Worm (Caenorhabditis elegans) whole organism, young adult: ENCODE results near the gene Y46G5A.8.
A peak's percentile ranks its signal among the peaks of the same experiment; 100 is the strongest.
"Not testable (repeated sequence)": the region's sequence is repeated elsewhere in the genome, so short reads cannot be mapped to it uniquely, and the experiment has no call there.

Experiments used
- B0019.2 ChIP-seq: fragments of 200-800 bp; sonication (Bioruptor generic); conservative IDR thresholded peaks from 2 replicates; pipeline ENCODE4 v1.3.6; 2022; ENCODE audit warnings: missing genetic modification reagents, missing genetic modification characterization, missing compliant biosample characterization
- B0261.1 ChIP-seq: sonication (generic microtip); optimal IDR thresholded peaks from 2 replicates; lab custom pipeline; 2016; ENCODE audit warnings: mild to moderate bottlenecking, missing genetic modification characterization, moderate library complexity, missing compliant biosample characterization
- B0336.3 ChIP-seq: fragments of 200-800 bp; sonication (Bioruptor generic); IDR thresholded peaks from 2 replicates; pipeline ENCODE4 v1.3.6; 2022; ENCODE audit warnings: missing genetic modification characterization, missing compliant biosample characterization
- C17E4.6 ChIP-seq: fragments of 200-800 bp; sonication (Bioruptor generic); IDR thresholded peaks from 2 replicates; pipeline ENCODE4 v1.3.6; 2022; ENCODE audit warnings: missing genetic modification reagents, missing genetic modification characterization, missing compliant biosample characterization
- D2030.7 ChIP-seq: fragments of 200-800 bp; sonication (Bioruptor generic); IDR thresholded peaks from 2 replicates; pipeline ENCODE4 v1.3.6; 2022; ENCODE audit warnings: missing genetic modification reagents, missing genetic modification characterization, missing compliant biosample characterization
- F33H1.4 ChIP-seq: fragments of 200-800 bp; sonication (Bioruptor generic); IDR thresholded peaks from 2 replicates; pipeline ENCODE4 v1.3.6; 2022; ENCODE audit warnings: missing genetic modification reagents, missing genetic modification characterization, missing compliant biosample characterization
- F37B4.10 ChIP-seq: fragments of 200-800 bp; sonication (Bioruptor generic); IDR thresholded peaks from 2 replicates; pipeline ENCODE4 v1.3.6; 2022; ENCODE audit warnings: missing genetic modification characterization, missing compliant biosample characterization
- F39B2.1 ChIP-seq: fragments of 200-800 bp; sonication (Bioruptor generic); IDR thresholded peaks from 2 replicates; pipeline ENCODE4 v1.3.6; 2022; ENCODE audit warnings: missing genetic modification reagents, missing genetic modification characterization, missing compliant biosample characterization
- F57C9.4 ChIP-seq: sonication (generic microtip); optimal IDR thresholded peaks from 2 replicates; lab custom pipeline; 2017; ENCODE audit warnings: mild to moderate bottlenecking, missing genetic modification characterization, missing compliant biosample characterization
- K12H6.12 ChIP-seq: fragments of 200-800 bp; sonication (Bioruptor generic); optimal IDR thresholded peaks from 2 replicates; lab custom pipeline; 2018; ENCODE audit warnings: mild to moderate bottlenecking, missing genetic modification characterization, missing compliant biosample characterization
- Y95B8A.8 ChIP-seq: fragments of 200-800 bp; sonication (Bioruptor generic); IDR thresholded peaks from 2 replicates; pipeline ENCODE4 v1.3.6; 2022; ENCODE audit warnings: missing genetic modification reagents, missing genetic modification characterization, missing compliant biosample characterization
- ama-1 ChIP-seq, 3 experiments: fragments of 150-350 bp in 1 of 3; sonication (generic microtip) in 2 of 3; optimal IDR thresholded peaks; 2 replicates each; lab custom pipeline; 2014 to 2018; ENCODE audit warnings: missing biosample characterization in 2 of 3, missing genetic modification characterization in 2 of 3, missing genetic modification reagents in 2 of 3
- aptf-2 ChIP-seq: fragments of 200-800 bp; sonication (Bioruptor generic); conservative IDR thresholded peaks from 2 replicates; pipeline ENCODE4 v1.3.6; 2022; ENCODE audit warnings: missing genetic modification reagents, missing genetic modification characterization, missing compliant biosample characterization
- ccch-3 ChIP-seq: fragments of 200-800 bp; sonication (Bioruptor generic); optimal IDR thresholded peaks from 2 replicates; lab custom pipeline; 2018; ENCODE audit warnings: mild to moderate bottlenecking, missing genetic modification characterization, missing compliant biosample characterization
- cebp-1 ChIP-seq, 2 experiments: fragments of 200-800 bp in 1 of 2; sonication (Bioruptor generic) in 1 of 2; sonication (generic microtip) in 1 of 2; IDR thresholded peaks in 1 of 2; optimal IDR thresholded peaks in 1 of 2; 2 replicates each; pipeline versions ENCODE4 v1.3.6 to Lab custom; 2017 to 2022; ENCODE audit warnings: missing compliant biosample characterization in 2 of 2, missing genetic modification characterization in 2 of 2, mild to moderate bottlenecking in 1 of 2, missing genetic modification reagents in 1 of 2, moderate library complexity in 1 of 2
- ceh-100 ChIP-seq: fragments of 200-800 bp; sonication (Bioruptor generic); IDR thresholded peaks from 2 replicates; pipeline ENCODE4 v1.3.6; 2022; ENCODE audit warnings: missing genetic modification reagents, missing genetic modification characterization, missing compliant biosample characterization
- dox-1 ChIP-seq: fragments of 200-800 bp; sonication (Bioruptor generic); IDR thresholded peaks from 2 replicates; pipeline ENCODE4 v1.3.6; 2022; ENCODE audit warnings: missing genetic modification reagents, missing genetic modification characterization, missing compliant biosample characterization
- egl-44 ChIP-seq: fragments of 200-800 bp; sonication (Bioruptor generic); IDR thresholded peaks from 2 replicates; pipeline ENCODE4 v1.3.6; 2022; ENCODE audit warnings: missing genetic modification reagents, missing genetic modification characterization, missing compliant biosample characterization
- egrh-3 ChIP-seq: fragments of 200-800 bp; sonication (Bioruptor generic); IDR thresholded peaks from 2 replicates; pipeline ENCODE4 v1.3.6; 2022; ENCODE audit warnings: missing genetic modification reagents, missing genetic modification characterization, missing compliant biosample characterization
- ekl-4 ChIP-seq: fragments of 200-800 bp; sonication (Bioruptor generic); IDR thresholded peaks from 2 replicates; pipeline ENCODE4 v1.3.6; 2022; ENCODE audit warnings: missing genetic modification reagents, missing genetic modification characterization, missing compliant biosample characterization
- hmg-1.2 ChIP-seq: fragments of 200-800 bp; sonication (Bioruptor generic); IDR thresholded peaks from 2 replicates; pipeline ENCODE4 v1.3.6; 2022; ENCODE audit warnings: missing genetic modification reagents, missing genetic modification characterization, missing compliant biosample characterization
- hmg-20 ChIP-seq: fragments of 200-800 bp; sonication (Bioruptor generic); IDR thresholded peaks from 2 replicates; pipeline ENCODE4 v1.3.6; 2022; ENCODE audit warnings: missing genetic modification reagents, missing genetic modification characterization, missing compliant biosample characterization
- hrde-1 ChIP-seq: sonication (generic microtip); optimal IDR thresholded peaks from 2 replicates; lab custom pipeline; 2016; ENCODE audit warnings: missing genetic modification characterization, mild to moderate bottlenecking, missing compliant biosample characterization, moderate library complexity, missing genotype, missing genetic modification reagents, borderline replicate concordance
- lag-1 ChIP-seq: fragments of 200-800 bp; sonication (Bioruptor generic); IDR thresholded peaks from 2 replicates; pipeline ENCODE4 v1.3.6; 2022; ENCODE audit warnings: missing genetic modification reagents, missing genetic modification characterization, missing compliant biosample characterization
- let-526 ChIP-seq: fragments of 200-800 bp; sonication (Bioruptor generic); IDR thresholded peaks from 2 replicates; pipeline ENCODE4 v1.3.6; 2022; ENCODE audit warnings: missing genetic modification reagents, missing genetic modification characterization, missing compliant biosample characterization
- lin-26 ChIP-seq: fragments of 200-800 bp; sonication (Bioruptor generic); IDR thresholded peaks from 2 replicates; pipeline ENCODE4 v1.3.6; 2022; ENCODE audit warnings: missing genetic modification reagents, missing genetic modification characterization, missing compliant biosample characterization
- lir-1 ChIP-seq: fragments of 200-800 bp; sonication (Bioruptor generic); conservative IDR thresholded peaks from 2 replicates; pipeline ENCODE4 v1.3.6; 2022; ENCODE audit warnings: missing genetic modification reagents, missing genetic modification characterization, missing compliant biosample characterization
- lsl-1 ChIP-seq: fragments of 200-800 bp; sonication (Bioruptor generic); optimal IDR thresholded peaks from 2 replicates; lab custom pipeline; 2018; ENCODE audit warnings: mild to moderate bottlenecking, missing genetic modification characterization, moderate library complexity, missing compliant biosample characterization
- madf-6 ChIP-seq: fragments of 200-800 bp; sonication (Bioruptor generic); IDR thresholded peaks from 2 replicates; pipeline ENCODE4 v1.3.6; 2022; ENCODE audit warnings: missing genetic modification reagents, missing genetic modification characterization, missing compliant biosample characterization
- madf-8 ChIP-seq: fragments of 200-800 bp; sonication (Bioruptor generic); conservative IDR thresholded peaks from 2 replicates; pipeline ENCODE4 v1.3.6; 2022; ENCODE audit warnings: missing genetic modification reagents, missing genetic modification characterization, missing compliant biosample characterization
- mcd-1 ChIP-seq: fragments of 200-800 bp; sonication (Bioruptor generic); IDR thresholded peaks from 2 replicates; pipeline ENCODE4 v1.3.6; 2022; ENCODE audit warnings: missing genetic modification reagents, missing genetic modification characterization, missing compliant biosample characterization
- nhr-179 ChIP-seq: sonication (generic microtip); optimal IDR thresholded peaks from 2 replicates; lab custom pipeline; 2016; ENCODE audit warnings: mild to moderate bottlenecking, missing genetic modification characterization, missing compliant biosample characterization
- pbrm-1 ChIP-seq: fragments of 200-800 bp; sonication (Bioruptor generic); IDR thresholded peaks from 2 replicates; pipeline ENCODE4 v1.3.6; 2022; ENCODE audit warnings: missing genetic modification reagents, missing genetic modification characterization, missing compliant biosample characterization
- rcor-1 ChIP-seq: fragments of 200-800 bp; sonication (Bioruptor generic); IDR thresholded peaks from 2 replicates; pipeline ENCODE4 v1.3.6; 2022; ENCODE audit warnings: missing genetic modification reagents, missing genetic modification characterization, missing compliant biosample characterization
- sdz-38 ChIP-seq: sonication (generic microtip); optimal IDR thresholded peaks from 2 replicates; lab custom pipeline; 2016; ENCODE audit warnings: missing genotype, missing genetic modification characterization, missing compliant biosample characterization
- snpc-3.4 ChIP-seq: sonication (generic microtip); optimal IDR thresholded peaks from 2 replicates; lab custom pipeline; 2017; ENCODE audit warnings: missing genetic modification characterization, mild to moderate bottlenecking, missing compliant biosample characterization, antibody characterized with exemption, moderate library complexity, missing genotype, missing genetic modification reagents
- tbp1 ChIP-seq: fragments of 200-800 bp; sonication (Bioruptor generic); optimal IDR thresholded peaks from 2 replicates; lab custom pipeline; 2018; ENCODE audit warnings: mild to moderate bottlenecking, missing genetic modification characterization, missing compliant biosample characterization
- tbx-9 ChIP-seq: sonication (generic microtip); optimal IDR thresholded peaks from 2 replicates; lab custom pipeline; 2016; ENCODE audit warnings: borderline replicate concordance, missing genetic modification characterization, inconsistent platforms, missing compliant biosample characterization
- tlf-1 ChIP-seq: fragments of 200-800 bp; sonication (Bioruptor generic); optimal IDR thresholded peaks from 2 replicates; lab custom pipeline; 2018; ENCODE audit warnings: mild to moderate bottlenecking, missing genetic modification characterization, missing compliant biosample characterization
- xnd-1 ChIP-seq: sonication (generic microtip); optimal IDR thresholded peaks from 2 replicates; lab custom pipeline; 2016; ENCODE audit warnings: missing genotype, missing genetic modification reagents, missing genetic modification characterization, missing compliant biosample characterization
- zfh-2 ChIP-seq: fragments of 200-800 bp; sonication (Bioruptor generic); conservative IDR thresholded peaks from 2 replicates; pipeline ENCODE4 v1.3.6; 2022; ENCODE audit warnings: missing genetic modification reagents, missing genetic modification characterization, missing compliant biosample characterization
- ztf-22 ChIP-seq: fragments of 200-800 bp; sonication (Bioruptor generic); optimal IDR thresholded peaks from 2 replicates; lab custom pipeline; 2018; ENCODE audit warnings: mild to moderate bottlenecking, missing genetic modification characterization, moderate library complexity, missing compliant biosample characterization
- ztf-28 ChIP-seq: fragments of 200-800 bp; sonication (Bioruptor generic); IDR thresholded peaks from 2 replicates; pipeline ENCODE4 v1.3.6; 2022; ENCODE audit warnings: missing genetic modification reagents, missing genetic modification characterization, missing compliant biosample characterization

Y46G5A.8 gene

ce11 chrII:12778374-12778773 lies 22.2 kb downstream of the Y46G5A.8 start (continued):
- TF ChIP-seq tbp1 (GFP tag; lab: Kevin White, UChicago) (peak; percentile 78), pbrm-1 (GFP tag; lab: Robert Waterston, UW) (peak; percentile 99), dox-1 (GFP tag; lab: Robert Waterston, UW) (peak; percentile 91), hmg-1.2 (peak; percentile 52; the same call in 1 of the 2 replicates), lsl-1 (GFP tag; lab: Kevin White, UChicago) (peak; percentile 64), egrh-3 (peak; percentile 98), C17E4.6 (peak; percentile 77; the same call in 1 of the 2 replicates), F37B4.10 (0 out of 2 replicates have a peak, but pooled peaks have one; percentile 72), ztf-28 (GFP tag; lab: Robert Waterston, UW) (peak; percentile 87; the same call in 1 of the 2 replicates), ekl-4 (peak; percentile 71; the same call in 1 of the 2 replicates), Y95B8A.8 (GFP tag; lab: Robert Waterston, UW) (peak; percentile 56; the same call in 1 of the 2 replicates), hmg-20 (peak; percentile 53; the same call in 1 of the 2 replicates), mcd-1 (GFP tag; lab: Robert Waterston, UW) (peak; percentile 91), xnd-1 (tag; lab: Kevin White, UChicago) (peak; percentile 22), D2030.7 (GFP tag; lab: Robert Waterston, UW) (peak; percentile 94), B0336.3 (GFP tag; lab: Robert Waterston, UW) (0 out of 2 replicates have a peak, but pooled peaks have one; percentile 23), F33H1.4 (GFP tag; lab: Robert Waterston, UW) (peak; percentile 75), madf-8 (GFP tag; lab: Robert Waterston, UW) (peak; percentile 47), lin-26 (GFP tag; lab: Robert Waterston, UW) (peak; percentile 100), ceh-100 (GFP tag; lab: Robert Waterston, UW) (0 out of 2 replicates have a peak, but pooled peaks have one; percentile 33), cebp-1 (tag; optimal IDR thresholded peaks at IDR 0.05; lab: Kevin White, UChicago) (peak; percentile 21), zfh-2 (GFP tag; lab: Robert Waterston, UW) (peak; percentile 94), F39B2.1 (GFP tag; lab: Robert Waterston, UW) (0 out of 2 replicates have a peak, but pooled peaks have one; percentile 45), B0019.2 (GFP tag; lab: Robert Waterston, UW) (0 out of 2 replicates have a peak, but pooled peaks have one; percentile 32), lag-1 (0 out of 2 replicates have a peak, but pooled peaks have one; percentile 41), aptf-2 (GFP tag; lab: Robert Waterston, UW) (0 out of 2 replicates have a peak, but pooled peaks have one; percentile 22)
- TF ChIP-seq cebp-1 (GFP tag; IDR thresholded peaks at IDR 0.05; lab: Robert Waterston, UW), result not testable (repeated sequence)

- TF ChIP-seq egl-44, result no peak
- TF ChIP-seq tlf-1, result no peak
- TF ChIP-seq ama-1 (optimal IDR thresholded peaks at IDR 0.05; lab: Kevin White, UChicago), result no peak
- no peak for TF ChIP-seq ama-1 (GFP tag; optimal IDR thresholded peaks at IDR 0.05; lab: Kevin White, UChicago)
- no peak for TF ChIP-seq hrde-1
- TF ChIP-seq B0336.3 (GFP tag; lab: Robert Waterston, UW), result no peak
- TF ChIP-seq B0261.1 (tag; lab: Kevin White, UChicago), result no peak
- 0 out of 2 replicates have a peak, but pooled peaks have one; percentile 17 for TF ChIP-seq hmg-1.2
- TF ChIP-seq mcd-1 (GFP tag; lab: Robert Waterston, UW), result no peak
Observed at ce11 chrII:12785391-12785790, 29.3 kb downstream of the Y46G5A.8 start, which contains the start of gene Y46G5A.15. Gene Y46G5A.15, minus strand, starts transcription at chrII:12785416.

ce11 chrII:12787831-12788248 lies 31.7 kb downstream of the Y46G5A.8 start, which contains the start of gene alkb-7:
Gene alkb-7, minus strand, starts transcription at chrII:12788153.
- TF ChIP-seq F33H1.4 (GFP tag; lab: Robert Waterston, UW) (peak; percentile 6; the same call in 1 of the 2 replicates), sdz-38 (no peak), lir-1 (no peak), B0019.2 (GFP tag; lab: Robert Waterston, UW) (no peak), ccch-3 (GFP tag; lab: Kevin White, UChicago) (no peak), F57C9.4 (tag; lab: Kevin White, UChicago) (no peak), hmg-1.2 (0 out of 2 replicates have a peak, but pooled peaks have one; percentile 4), aptf-2 (GFP tag; lab: Robert Waterston, UW) (no peak), madf-8 (GFP tag; lab: Robert Waterston, UW) (no peak), rcor-1 (GFP tag; lab: Robert Waterston, UW) (no peak), nhr-179 (tag; lab: Kevin White, UChicago) (no peak), madf-6 (GFP tag; lab: Robert Waterston, UW) (no peak; the same call in 1 of the 2 replicates), snpc-3.4 (tag; lab: Kevin White, UChicago) (no peak), let-526 (GFP tag; lab: Robert Waterston, UW) (0 out of 2 replicates have a peak, but pooled peaks have one; percentile 37), B0261.1 (tag; lab: Kevin White, UChicago) (no peak), ztf-22 (GFP tag; lab: Kevin White, UChicago) (no peak), K12H6.12 (tag; lab: Kevin White, UChicago) (no peak), tbx-9 (no peak)
